Worm (Caenorhabditis elegans) whole organism, L2 larva: ENCODE data around the gene R07B7.8.

Experiments used
- gmeb-1 ChIP-seq: fragments of 150-350 bp; optimal IDR thresholded peaks from 2 replicates; lab custom pipeline; 2014; ENCODE audit warnings: missing biosample characterization, missing genetic modification characterization
- nhr-237 ChIP-seq: fragments of 150-350 bp; optimal IDR thresholded peaks from 2 replicates; lab custom pipeline; 2014; ENCODE audit warnings: missing biosample characterization, missing genetic modification characterization
- nhr-77 ChIP-seq: fragments of 150-350 bp; optimal IDR thresholded peaks from 2 replicates; lab custom pipeline; 2014; ENCODE audit warnings: missing biosample characterization, missing genetic modification characterization
- skn-1 ChIP-seq: sonication (generic microtip); optimal IDR thresholded peaks from 2 replicates; lab custom pipeline; 2017; ENCODE audit warnings: missing biosample characterization, missing genetic modification characterization
- unc-39 ChIP-seq: fragments of 150-350 bp; optimal IDR thresholded peaks from 2 replicates; lab custom pipeline; 2014; ENCODE audit warnings: missing biosample characterization, missing genetic modification characterization
- ztf-11 ChIP-seq: sonication (generic microtip); optimal IDR thresholded peaks from 2 replicates; lab custom pipeline; 2017; ENCODE audit warnings: missing biosample characterization, missing genetic modification characterization

DNA sequence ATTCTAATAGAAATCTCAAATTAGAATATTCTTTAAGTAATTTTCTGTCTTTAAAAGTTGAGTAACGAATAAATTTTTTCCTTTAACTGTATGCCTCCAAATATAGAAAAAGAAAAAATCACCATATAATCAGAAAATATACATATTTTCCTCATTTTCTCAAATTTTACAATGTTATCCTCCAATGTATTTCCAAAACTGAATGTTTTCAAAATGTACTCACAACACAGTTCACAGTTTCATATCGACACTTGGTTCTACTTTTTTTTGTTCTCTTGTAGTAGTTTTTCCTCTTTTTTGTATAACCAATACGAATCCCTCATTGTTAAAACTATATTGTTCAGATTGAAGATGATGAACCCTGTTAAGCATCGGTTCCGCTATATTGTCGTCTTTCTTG lies 30.5 kb downstream of the R07B7.8 start, which contains the start of gene F10C2.7:
- TF ChIP-seq ztf-11 (tag; lab: Kevin White, UChicago) = no peak
- TF ChIP-seq gmeb-1 = no peak
- TF ChIP-seq nhr-237 = no peak
- TF ChIP-seq unc-39 (tag; lab: Kevin White, UChicago) = no peak
- no peak for TF ChIP-seq skn-1 (tag; lab: Kevin White, UChicago)
- TF ChIP-seq nhr-77 (tag; lab: Kevin White, UChicago) = no peak
